Fruit fly (Drosophila melanogaster) whole organism, prepupa: Measurements from ENCODE around the gene CG42828.
A peak's percentile ranks its signal among the peaks of the same experiment; 100 is the strongest.

Source experiments
- Blimp-1 ChIP-seq: fragments of 200-800 bp; sonication (Bioruptor generic); optimal IDR thresholded peaks from 3 replicates; lab custom pipeline; 2017; ENCODE audit warnings: missing biosample characterization, missing genetic modification characterization, mild to moderate bottlenecking, moderate library complexity, missing genetic modification reagents
- CG10631 ChIP-seq: fragments of 200-800 bp; sonication (Bioruptor generic); optimal IDR thresholded peaks from 2 replicates; lab custom pipeline; 2016; ENCODE audit warnings: missing biosample characterization, missing genetic modification characterization
- CG10669 ChIP-seq: fragments of 200-800 bp; sonication (Bioruptor generic); optimal IDR thresholded peaks from 3 replicates; lab custom pipeline; 2018; ENCODE audit warnings: missing biosample characterization, mild to moderate bottlenecking, missing genetic modification characterization, moderate library complexity
- CG11762 ChIP-seq: fragments of 200-800 bp; sonication (Bioruptor generic); optimal IDR thresholded peaks from 3 replicates; lab custom pipeline; 2016; ENCODE audit warnings: missing biosample characterization, missing genetic modification characterization; ENCODE audit not compliant: insufficient read depth
- CG11902 ChIP-seq: fragments of 200-800 bp; sonication (Bioruptor generic); optimal IDR thresholded peaks from 3 replicates; lab custom pipeline; 2016; ENCODE audit warnings: missing biosample characterization, missing genetic modification characterization
- CG15336 ChIP-seq: fragments of 200-800 bp; sonication (Bioruptor generic); IDR thresholded peaks from 2 replicates; pipeline ENCODE4 v1.3.6; 2022; ENCODE audit warnings: missing biosample characterization, missing genetic modification characterization
- CG1621 ChIP-seq: fragments of 200-800 bp; sonication (Bioruptor generic); optimal IDR thresholded peaks from 3 replicates; lab custom pipeline; 2018; ENCODE audit warnings: missing biosample characterization, mild to moderate bottlenecking, missing genetic modification characterization
- CG16779 ChIP-seq: fragments of 200-800 bp; sonication (Bioruptor generic); optimal IDR thresholded peaks from 3 replicates; lab custom pipeline; 2017; ENCODE audit warnings: missing biosample characterization, mild to moderate bottlenecking, missing genetic modification characterization
- CG32006 ChIP-seq: fragments of 200-800 bp; sonication (Bioruptor generic); optimal IDR thresholded peaks from 3 replicates; lab custom pipeline; 2017; ENCODE audit warnings: missing biosample characterization, mild to moderate bottlenecking, missing genetic modification characterization
- CG3919 ChIP-seq: fragments of 200-800 bp; sonication (Bioruptor generic); optimal IDR thresholded peaks from 3 replicates; lab custom pipeline; 2016; ENCODE audit warnings: missing biosample characterization, missing genetic modification characterization
- CG4318 ChIP-seq: fragments of 200-800 bp; sonication (Bioruptor generic); optimal IDR thresholded peaks from 3 replicates; lab custom pipeline; 2017; ENCODE audit warnings: missing biosample characterization, mild to moderate bottlenecking, missing genetic modification characterization
- CG6163 ChIP-seq: fragments of 200-800 bp; sonication (Bioruptor generic); IDR thresholded peaks from 3 replicates; pipeline ENCODE4 v1.3.6; 2022; ENCODE audit warnings: missing biosample characterization, missing genetic modification characterization
- CG6276 ChIP-seq: fragments of 200-800 bp; sonication (Bioruptor generic); optimal IDR thresholded peaks from 2 replicates; lab custom pipeline; 2017; ENCODE audit warnings: missing biosample characterization, mild to moderate bottlenecking, missing genetic modification characterization
- CG6792 ChIP-seq: fragments of 200-800 bp; sonication (Bioruptor generic); optimal IDR thresholded peaks from 3 replicates; lab custom pipeline; 2016; ENCODE audit warnings: missing biosample characterization, missing genetic modification characterization
- CG6808 ChIP-seq: fragments of 200-800 bp; sonication (Bioruptor generic); optimal IDR thresholded peaks from 3 replicates; lab custom pipeline; 2017; ENCODE audit warnings: missing biosample characterization, missing genetic modification characterization, mild to moderate bottlenecking, moderate library complexity, missing genetic modification reagents
- CG6854 ChIP-seq: fragments of 200-800 bp; sonication (Bioruptor generic); optimal IDR thresholded peaks from 2 replicates; lab custom pipeline; 2017; ENCODE audit warnings: missing biosample characterization, mild to moderate bottlenecking, missing genetic modification characterization
- CG8319 ChIP-seq: fragments of 200-800 bp; sonication (Bioruptor generic); optimal IDR thresholded peaks from 3 replicates; lab custom pipeline; 2016; ENCODE audit warnings: missing biosample characterization, missing genetic modification characterization
- CG8632 ChIP-seq: fragments of 200-800 bp; sonication (Bioruptor generic); optimal IDR thresholded peaks from 3 replicates; lab custom pipeline; 2016; ENCODE audit warnings: missing biosample characterization, missing genetic modification characterization
- CG9139 ChIP-seq: fragments of 200-800 bp; sonication (Bioruptor generic); optimal IDR thresholded peaks from 3 replicates; lab custom pipeline; 2017; ENCODE audit warnings: missing biosample characterization, mild to moderate bottlenecking, missing genetic modification characterization
- Eip78C ChIP-seq: fragments of 200-800 bp; sonication (Bioruptor generic); peaks from one replicate; lab custom pipeline; 2016; ENCODE audit warnings: missing biosample characterization, missing genetic modification characterization
- Ets21C ChIP-seq: fragments of 200-800 bp; sonication (Bioruptor generic); optimal IDR thresholded peaks from 3 replicates; lab custom pipeline; 2016; ENCODE audit warnings: missing biosample characterization, missing genetic modification characterization
- Hr38 ChIP-seq: sonication (Bioruptor generic); optimal IDR thresholded peaks from 2 replicates; lab custom pipeline; 2016; ENCODE audit warnings: missing biosample characterization, missing genetic modification characterization
- Lpt ChIP-seq: fragments of 200-800 bp; sonication (Bioruptor generic); optimal IDR thresholded peaks from 3 replicates; lab custom pipeline; 2016; ENCODE audit warnings: missing biosample characterization, missing genetic modification characterization
- Met ChIP-seq: fragments of 200-800 bp; sonication (Bioruptor generic); optimal IDR thresholded peaks from 3 replicates; lab custom pipeline; 2016; ENCODE audit warnings: missing biosample characterization, missing genetic modification characterization
- Sox102F ChIP-seq: fragments of 200-800 bp; sonication (Bioruptor generic); optimal IDR thresholded peaks from 2 replicates; lab custom pipeline; 2016; ENCODE audit warnings: missing biosample characterization, mild to moderate bottlenecking, missing genetic modification characterization
- Sox14 ChIP-seq: fragments of 200-800 bp; sonication (Bioruptor generic); optimal IDR thresholded peaks from 3 replicates; lab custom pipeline; 2016; ENCODE audit warnings: missing biosample characterization, missing genetic modification characterization
- Sox15 ChIP-seq: fragments of 200-800 bp; sonication (Bioruptor generic); optimal IDR thresholded peaks from 3 replicates; lab custom pipeline; 2016; ENCODE audit warnings: missing biosample characterization, missing genetic modification characterization
- achi ChIP-seq: fragments of 200-800 bp; sonication (Bioruptor generic); optimal IDR thresholded peaks from 3 replicates; lab custom pipeline; 2016; ENCODE audit warnings: missing biosample characterization, missing genetic modification characterization
- acj6 ChIP-seq: fragments of 200-800 bp; sonication (Bioruptor generic); optimal IDR thresholded peaks from 3 replicates; lab custom pipeline; 2016; ENCODE audit warnings: missing biosample characterization, missing genetic modification characterization
- cyc ChIP-seq: fragments of 200-800 bp; sonication (Bioruptor generic); optimal IDR thresholded peaks from 3 replicates; lab custom pipeline; 2016; ENCODE audit warnings: missing biosample characterization, missing genetic modification characterization
- dac ChIP-seq: fragments of 200-800 bp; sonication (Bioruptor generic); optimal IDR thresholded peaks from 2 replicates; lab custom pipeline; 2017; ENCODE audit warnings: missing biosample characterization, mild to moderate bottlenecking, missing genetic modification characterization
- eg ChIP-seq: fragments of 200-800 bp; sonication (Bioruptor generic); IDR thresholded peaks from 3 replicates; pipeline ENCODE4 v1.3.6; 2022; ENCODE audit warnings: missing biosample characterization, missing genetic modification characterization
- fd59A ChIP-seq: fragments of 200-800 bp; sonication (Bioruptor generic); optimal IDR thresholded peaks from 2 replicates; lab custom pipeline; 2017; ENCODE audit warnings: missing biosample characterization, mild to moderate bottlenecking, missing genetic modification characterization, missing genetic modification reagents
- fd85E ChIP-seq: fragments of 200-800 bp; sonication (Bioruptor generic); optimal IDR thresholded peaks from 3 replicates; lab custom pipeline; 2016; ENCODE audit warnings: missing biosample characterization, missing genetic modification characterization
- lz ChIP-seq: fragments of 200-800 bp; sonication (Bioruptor generic); optimal IDR thresholded peaks from 3 replicates; lab custom pipeline; 2016; ENCODE audit warnings: missing biosample characterization, missing genetic modification characterization
- net ChIP-seq: fragments of 200-800 bp; sonication (Bioruptor generic); optimal IDR thresholded peaks from 3 replicates; lab custom pipeline; 2016; ENCODE audit warnings: missing biosample characterization, missing genetic modification characterization
- pdm3 ChIP-seq: fragments of 200-800 bp; sonication (Bioruptor generic); optimal IDR thresholded peaks from 3 replicates; lab custom pipeline; 2016; ENCODE audit warnings: missing biosample characterization, missing genetic modification characterization
- salr ChIP-seq, 2 experiments: fragments of 200-800 bp; sonication (Bioruptor generic); optimal IDR thresholded peaks; 3 replicates each; lab custom pipeline; 2016 to 2018; ENCODE audit warnings: missing biosample characterization in 2 of 2, missing genetic modification characterization in 2 of 2, mild to moderate bottlenecking in 1 of 2
- spab ChIP-seq: fragments of 200-800 bp; sonication (Bioruptor generic); optimal IDR thresholded peaks from 2 replicates; lab custom pipeline; 2017; ENCODE audit warnings: missing biosample characterization, mild to moderate bottlenecking, missing genetic modification characterization, missing genetic modification reagents
- ss ChIP-seq, 2 experiments: fragments of 200-800 bp; sonication (Bioruptor generic); optimal IDR thresholded peaks; 2 replicates in 1 of 2; 3 replicates in 1 of 2; lab custom pipeline; 2017 to 2018; ENCODE audit warnings: mild to moderate bottlenecking in 2 of 2, missing biosample characterization in 2 of 2, missing genetic modification characterization in 2 of 2, moderate library complexity in 1 of 2
- svp ChIP-seq: fragments of 200-800 bp; sonication (Bioruptor generic); peaks from one replicate; lab custom pipeline; 2016; ENCODE audit warnings: missing biosample characterization, missing genetic modification characterization
- vri ChIP-seq: fragments of 200-800 bp; sonication (Bioruptor generic); optimal IDR thresholded peaks from 3 replicates; lab custom pipeline; 2016; ENCODE audit warnings: missing biosample characterization, mild to moderate bottlenecking, missing genetic modification characterization

CG42828 gene

DNA sequence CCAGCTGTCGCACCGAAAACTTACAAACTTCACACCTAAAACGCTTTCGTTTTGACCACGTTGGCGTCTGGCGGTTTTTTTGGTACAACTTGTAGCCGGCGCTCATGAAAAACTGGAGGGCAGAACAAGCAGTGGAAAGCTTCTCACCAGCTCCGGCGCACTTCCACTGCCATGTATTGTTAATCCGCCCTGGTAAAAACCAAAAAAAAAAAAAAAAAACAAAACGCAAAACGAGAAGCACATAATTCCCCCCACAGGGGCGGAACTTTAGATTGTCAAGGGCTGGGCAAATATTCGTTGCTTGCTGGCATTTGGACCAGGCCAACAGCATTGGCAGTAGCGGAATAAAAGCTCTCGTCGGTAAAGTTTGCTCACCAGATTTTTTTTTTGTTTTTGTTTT lies 787 bp downstream of the CG42828 start (continued):
- TF ChIP-seq CG11902 (GFP tag; lab: Kevin White, UChicago) = no peak
- TF ChIP-seq CG8632 (GFP tag; lab: Kevin White, UChicago) = peak; percentile 25
- TF ChIP-seq CG15336 (GFP tag; lab: Robert Waterston, UW) = peak; percentile 63
- peak; percentile 29 for TF ChIP-seq achi
- peak; percentile 22 for TF ChIP-seq CG8319 (GFP tag; lab: Kevin White, UChicago)
- peak; percentile 84 for TF ChIP-seq vri (GFP tag; lab: Kevin White, UChicago)
- TF ChIP-seq CG6163 (GFP tag; lab: Robert Waterston, UW) = peak; percentile 87
- peak; percentile 3 for TF ChIP-seq fd85E
- TF ChIP-seq, all 60 proteins: peak for 44

DNA sequence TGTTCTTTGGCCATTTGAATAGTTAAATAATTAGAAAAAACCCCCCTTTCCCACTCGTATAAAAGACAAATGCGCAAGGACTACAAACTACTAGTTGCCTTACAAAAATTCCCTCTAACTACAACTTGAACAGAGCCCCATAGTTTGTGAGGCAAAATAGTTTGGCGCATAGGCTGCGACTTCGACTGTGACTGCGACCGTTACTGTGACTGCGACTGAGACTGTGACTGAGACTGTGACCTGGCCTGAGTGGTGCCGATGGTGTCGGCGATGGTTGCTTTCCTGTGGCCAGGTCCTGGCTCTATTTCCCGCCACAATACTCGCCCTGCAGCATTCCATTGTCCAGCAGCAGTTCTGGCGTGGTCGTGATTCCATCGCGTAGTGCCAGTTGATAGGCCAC lies 3.8 kb downstream of the CG42828 start:
- TF ChIP-seq fd59A (GFP tag; lab: Kevin White, UChicago) (no peak), Sox14 (GFP tag; lab: Kevin White, UChicago) (no peak), CG16779 (tag; lab: Kevin White, UChicago) (no peak), CG1621 (tag; lab: Kevin White, UChicago) (no peak), svp (GFP tag; lab: Kevin White, UChicago) (no peak), pdm3 (no peak), ss (GFP tag; optimal IDR thresholded peaks at IDR 0.05; lab: Kevin White, UChicago) (no peak), net (GFP tag; lab: Kevin White, UChicago) (no peak)

DNA sequence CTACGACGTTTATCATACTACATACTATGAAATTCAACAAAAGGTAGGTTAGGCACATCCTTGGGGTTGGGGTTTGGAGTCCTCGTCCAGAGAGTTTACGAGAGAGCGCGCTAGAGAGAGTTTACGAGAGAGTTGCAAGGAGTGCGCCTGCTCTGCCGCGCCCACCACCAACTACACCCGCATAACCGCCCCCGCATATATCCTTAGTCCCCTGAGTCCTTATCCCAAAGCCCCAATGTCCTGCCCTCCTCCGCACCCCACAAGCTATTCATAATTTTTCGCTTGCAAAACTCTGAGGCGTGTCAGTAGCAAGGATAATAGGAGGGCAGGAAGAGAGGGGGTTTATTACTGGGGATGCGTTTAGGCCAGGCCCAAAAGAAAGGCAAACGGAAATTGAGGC lies 10.2 kb downstream of the CG42828 start:
- TF ChIP-seq cyc (GFP tag; lab: Kevin White, UChicago) (no peak), CG10631 (GFP tag; lab: Kevin White, UChicago) (no peak), lz (GFP tag; lab: Kevin White, UChicago) (no peak), fd85E (no peak), CG11762 (GFP tag; lab: Kevin White, UChicago) (no peak), CG6792 (GFP tag; lab: Kevin White, UChicago) (no peak), net (GFP tag; lab: Kevin White, UChicago) (no peak), CG6276 (GFP tag; lab: Kevin White, UChicago) (no peak), svp (GFP tag; lab: Kevin White, UChicago) (no peak), Sox15 (GFP tag; lab: Kevin White, UChicago) (no peak), CG8319 (GFP tag; lab: Kevin White, UChicago) (no peak), Hr38 (no peak), salr (GFP tag; optimal IDR thresholded peaks at IDR 0.05; lab: Kevin White, UChicago) (no peak), Ets21C (GFP tag; lab: Kevin White, UChicago) (no peak), acj6 (GFP tag; lab: Kevin White, UChicago) (no peak), Blimp-1 (GFP tag; lab: Kevin White, UChicago) (no peak)

DNA sequence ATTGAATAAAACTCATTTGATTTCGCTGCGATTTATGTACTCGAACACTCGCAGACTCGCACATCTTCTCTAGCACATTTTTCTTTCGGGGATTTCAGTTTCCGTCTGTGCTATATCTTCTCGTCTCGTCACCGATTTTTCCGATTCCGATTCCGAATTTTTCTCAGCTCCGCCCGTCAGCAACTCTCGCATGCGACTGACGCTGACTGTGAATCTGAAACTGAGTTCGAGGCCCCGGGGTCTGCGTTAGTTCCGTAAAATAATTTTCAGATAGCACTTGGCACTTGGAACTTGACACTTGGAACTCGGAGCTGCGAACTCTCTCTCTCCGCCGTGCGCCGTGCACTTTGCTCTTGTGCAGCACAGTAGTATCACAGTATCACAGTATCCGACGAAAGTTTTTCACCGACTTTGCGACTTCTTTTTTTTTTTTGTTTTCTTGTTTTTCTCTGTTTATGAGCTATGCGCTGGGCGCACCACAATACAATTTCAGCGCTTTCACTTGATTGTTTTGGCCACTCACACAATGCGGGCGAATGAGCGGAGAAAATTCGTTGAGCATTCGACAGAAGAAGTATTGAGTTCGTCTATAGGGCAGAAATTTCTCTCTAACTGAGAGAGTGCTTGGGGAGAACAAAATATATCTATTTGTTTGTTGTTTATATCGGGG lies 11.2 kb downstream of the CG42828 start, which contains the start of gene CG4393:
TSS of gene CG4393 (minus strand) at position 187 of the 670 bp plus-strand sequence.
- TF ChIP-seq CG6854 = peak; percentile 40
- TF ChIP-seq CG6808 (GFP tag; lab: Kevin White, UChicago) = peak; percentile 61
- TF ChIP-seq Sox14 (GFP tag; lab: Kevin White, UChicago) = peak; percentile 18
- TF ChIP-seq CG1621 (tag; lab: Kevin White, UChicago) = peak; percentile 27
- no peak for TF ChIP-seq cyc (GFP tag; lab: Kevin White, UChicago)
- peak; percentile 25 for TF ChIP-seq dac
- TF ChIP-seq CG10669 (GFP tag; lab: Kevin White, UChicago) = peak; percentile 20
- TF ChIP-seq spab (GFP tag; lab: Kevin White, UChicago) = peak; percentile 41
- 0 out of 3 replicates have a peak, but pooled peaks have one; percentile 46 for TF ChIP-seq CG6163 (GFP tag; lab: Robert Waterston, UW)
- peak; percentile 56 for TF ChIP-seq CG9139 (GFP tag; lab: Kevin White, UChicago)
- TF ChIP-seq CG6792 (GFP tag; lab: Kevin White, UChicago) = peak; percentile 10
- TF ChIP-seq CG6276 (GFP tag; lab: Kevin White, UChicago) = peak; percentile 77
- peak; percentile 50 for TF ChIP-seq net (GFP tag; lab: Kevin White, UChicago)
- TF ChIP-seq achi = no peak
- no peak for TF ChIP-seq Met (GFP tag; lab: Kevin White, UChicago)
- TF ChIP-seq eg (GFP tag; lab: Robert Waterston, UW) = peak; percentile 73
- peak; percentile 59 for TF ChIP-seq Lpt (GFP tag; lab: Kevin White, UChicago)
- no peak for TF ChIP-seq Sox102F
- peak; percentile 29 for TF ChIP-seq CG3919
- no peak for TF ChIP-seq CG4318 (GFP tag; lab: Kevin White, UChicago)
- TF ChIP-seq CG11902 (GFP tag; lab: Kevin White, UChicago) = no peak
- peak; percentile 36 for TF ChIP-seq CG32006
- TF ChIP-seq salr (GFP tag; optimal IDR thresholded peaks at IDR 0.05; lab: Kevin White, UChicago) = peak in 1 of 2 experiments; percentile 41
- peak; percentile 28 to 35 for TF ChIP-seq ss (GFP tag; optimal IDR thresholded peaks at IDR 0.05; lab: Kevin White, UChicago)
- TF ChIP-seq CG15336 (GFP tag; lab: Robert Waterston, UW) = peak; percentile 73
- TF ChIP-seq Eip78C (GFP tag; lab: Kevin White, UChicago) = peak; percentile 66
- no peak for TF ChIP-seq Sox15 (GFP tag; lab: Kevin White, UChicago)
